Worm (Caenorhabditis elegans) whole organism, L1 larva: ENCODE results near the gene del-7.

Experiments used
- C04F5.9 ChIP-seq: sonication (generic microtip); optimal IDR thresholded peaks from 2 replicates; lab custom pipeline; 2016; ENCODE audit warnings: missing genetic modification characterization, missing compliant biosample characterization
- C34B4.2 ChIP-seq: sonication (generic microtip); optimal IDR thresholded peaks from 2 replicates; lab custom pipeline; 2017; ENCODE audit warnings: mild to moderate bottlenecking, missing genetic modification characterization, missing compliant biosample characterization
- F16B12.6 ChIP-seq: fragments of 150-350 bp; optimal IDR thresholded peaks from 2 replicates; lab custom pipeline; 2014; ENCODE audit warnings: missing biosample characterization, missing genetic modification characterization
- Y116A8C.19 ChIP-seq: sonication (generic microtip); optimal IDR thresholded peaks from 2 replicates; lab custom pipeline; 2016; ENCODE audit warnings: missing compliant biosample characterization, missing genetic modification characterization, borderline replicate concordance
- aha-1 ChIP-seq: fragments of 150-350 bp; optimal IDR thresholded peaks from 2 replicates; lab custom pipeline; 2014; ENCODE audit warnings: missing biosample characterization, missing genetic modification characterization
- ceh-63 ChIP-seq: fragments of 200-800 bp; sonication (Bioruptor generic); optimal IDR thresholded peaks from 2 replicates; lab custom pipeline; 2018; ENCODE audit warnings: mild to moderate bottlenecking, missing genetic modification characterization, missing compliant biosample characterization
- ceh-8 ChIP-seq: fragments of 200-800 bp; sonication (Bioruptor generic); optimal IDR thresholded peaks from 2 replicates; lab custom pipeline; 2018; ENCODE audit warnings: mild to moderate bottlenecking, missing genetic modification characterization, moderate library complexity, missing compliant biosample characterization
- ceh-82 ChIP-seq, 3 experiments: fragments of 150-350 bp in 1 of 3; sonication (generic microtip) in 2 of 3; optimal IDR thresholded peaks; 2 replicates each; lab custom pipeline; 2014 to 2017; ENCODE audit warnings: missing biosample characterization in 3 of 3, missing genetic modification characterization in 3 of 3
- ces-1 ChIP-seq: fragments of 150-350 bp; optimal IDR thresholded peaks from 2 replicates; lab custom pipeline; 2014; ENCODE audit warnings: missing biosample characterization, missing genetic modification reagents, missing genetic modification characterization
- dpl-1 ChIP-seq, 3 experiments: fragments of 150-350 bp in 2 of 3; sonication (generic microtip) in 1 of 3; optimal IDR thresholded peaks; 2 replicates each; lab custom pipeline; 2014 to 2017; ENCODE audit warnings: missing biosample characterization in 3 of 3, missing genetic modification characterization in 3 of 3, missing genetic modification reagents in 3 of 3
- efl-1 ChIP-seq, 4 experiments: fragments of 150-350 bp; optimal IDR thresholded peaks in 3 of 4; peaks in 1 of 4; 1 replicate in 1 of 4; 2 replicates in 3 of 4; lab custom pipeline; 2014; ENCODE audit warnings: missing biosample characterization in 2 of 4, missing genetic modification characterization in 2 of 4, missing genetic modification reagents in 2 of 4
- egl-13 ChIP-seq: sonication (generic microtip); optimal IDR thresholded peaks from 2 replicates; lab custom pipeline; 2016; ENCODE audit warnings: missing genotype, missing genetic modification reagents, missing genetic modification characterization, missing compliant biosample characterization
- egl-27 ChIP-seq, 2 experiments: fragments of 150-350 bp in 1 of 2; sonication (generic microtip); optimal IDR thresholded peaks; 3 replicates each; lab custom pipeline; 2017 to 2018; ENCODE audit warnings: missing biosample characterization in 2 of 2, missing genetic modification characterization in 2 of 2, missing genetic modification reagents in 2 of 2
- elt-2 ChIP-seq: sonication (generic microtip); optimal IDR thresholded peaks from 2 replicates; lab custom pipeline; 2016; ENCODE audit warnings: missing genetic modification characterization, mild to moderate bottlenecking, inconsistent platforms, missing compliant biosample characterization, missing genetic modification reagents
- elt-3 ChIP-seq, 6 experiments: fragments of 150-350 bp in 1 of 6; sonication (generic microtip); optimal IDR thresholded peaks; 2 replicates each; lab custom pipeline; 2017 to 2018; ENCODE audit warnings: missing biosample characterization in 6 of 6, missing genetic modification characterization in 6 of 6, inconsistent platforms in 1 of 6
- ets-5 ChIP-seq: fragments of 200-800 bp; sonication (Bioruptor generic); IDR thresholded peaks from 2 replicates; pipeline ENCODE4 v1.3.6; 2022; ENCODE audit warnings: missing genetic modification characterization, missing compliant biosample characterization
- grh-1 ChIP-seq: fragments of 200-800 bp; sonication (Bioruptor generic); IDR thresholded peaks from 2 replicates; pipeline ENCODE4 v1.3.6; 2022; ENCODE audit warnings: missing genetic modification reagents, missing genetic modification characterization, missing compliant biosample characterization
- hpl-2 ChIP-seq: fragments of 150-350 bp; optimal IDR thresholded peaks from 2 replicates; lab custom pipeline; 2014; ENCODE audit warnings: missing biosample characterization, missing genetic modification reagents, missing genetic modification characterization
- jun-1 ChIP-seq: fragments of 150-350 bp; optimal IDR thresholded peaks from 2 replicates; lab custom pipeline; 2014; ENCODE audit warnings: missing biosample characterization, missing genetic modification reagents, missing genetic modification characterization
- lin-14 ChIP-seq: fragments of 200-800 bp; sonication (Bioruptor generic); optimal IDR thresholded peaks from 2 replicates; lab custom pipeline; 2018; ENCODE audit warnings: mild to moderate bottlenecking, missing genetic modification characterization, moderate library complexity, missing compliant biosample characterization
- lin-35 ChIP-seq, 2 experiments: fragments of 150-350 bp; optimal IDR thresholded peaks; 2 replicates each; lab custom pipeline; 2014; ENCODE audit warnings: missing biosample characterization in 2 of 2, missing genetic modification characterization in 2 of 2, missing genetic modification reagents in 2 of 2
- lin-39 ChIP-seq: fragments of 150-350 bp; optimal IDR thresholded peaks from 2 replicates; lab custom pipeline; 2014; ENCODE audit warnings: missing biosample characterization, missing genetic modification reagents, missing genetic modification characterization
- lir-3 ChIP-seq: sonication (generic microtip); optimal IDR thresholded peaks from 2 replicates; lab custom pipeline; 2016; ENCODE audit warnings: mild to moderate bottlenecking, missing genetic modification characterization, moderate library complexity, missing compliant biosample characterization; ENCODE audit not compliant: poor library complexity
- lsy-2 ChIP-seq, 2 experiments: fragments of 150-350 bp; optimal IDR thresholded peaks; 2 replicates each; lab custom pipeline; 2014; ENCODE audit warnings: missing biosample characterization in 2 of 2, missing genetic modification characterization in 2 of 2
- mef-2 ChIP-seq: fragments of 150-350 bp; optimal IDR thresholded peaks from 2 replicates; lab custom pipeline; 2014; ENCODE audit warnings: missing biosample characterization, missing genetic modification characterization
- mep-1 ChIP-seq: fragments of 150-350 bp; optimal IDR thresholded peaks from 2 replicates; lab custom pipeline; 2014; ENCODE audit warnings: missing biosample characterization, missing genetic modification characterization
- nhr-11 ChIP-seq: fragments of 150-350 bp; optimal IDR thresholded peaks from 2 replicates; lab custom pipeline; 2014; ENCODE audit warnings: missing biosample characterization, missing genetic modification characterization
- nhr-12 ChIP-seq: sonication (generic microtip); optimal IDR thresholded peaks from 2 replicates; lab custom pipeline; 2017; ENCODE audit warnings: missing biosample characterization, missing genetic modification characterization
- nhr-19 ChIP-seq: fragments of 200-800 bp; sonication (Bioruptor generic); conservative IDR thresholded peaks from 2 replicates; pipeline ENCODE4 v1.3.6; 2022; ENCODE audit warnings: missing genetic modification characterization, missing compliant biosample characterization
- nhr-20 ChIP-seq: sonication (generic microtip); optimal IDR thresholded peaks from 2 replicates; lab custom pipeline; 2016; ENCODE audit warnings: mild to moderate bottlenecking, missing genetic modification characterization, missing compliant biosample characterization
- nhr-28 ChIP-seq: fragments of 150-350 bp; optimal IDR thresholded peaks from 2 replicates; lab custom pipeline; 2014; ENCODE audit warnings: missing biosample characterization, missing genetic modification characterization
- nhr-71 ChIP-seq: sonication (generic microtip); optimal IDR thresholded peaks from 2 replicates; lab custom pipeline; 2016; ENCODE audit warnings: mild to moderate bottlenecking, missing genetic modification characterization, moderate library complexity, missing compliant biosample characterization
- nhr-76 ChIP-seq: sonication (generic microtip); optimal IDR thresholded peaks from 2 replicates; lab custom pipeline; 2017; ENCODE audit warnings: missing biosample characterization, missing genetic modification characterization
- nhr-77 ChIP-seq: fragments of 150-350 bp; optimal IDR thresholded peaks from 2 replicates; lab custom pipeline; 2014; ENCODE audit warnings: missing biosample characterization, missing genetic modification characterization
- nhr-85 ChIP-seq: sonication (generic microtip); peaks from one replicate; lab custom pipeline; 2016; ENCODE audit warnings: missing genetic modification characterization, inconsistent platforms, missing compliant biosample characterization
- nhr-90 ChIP-seq: sonication (generic microtip); optimal IDR thresholded peaks from 2 replicates; lab custom pipeline; 2016; ENCODE audit warnings: mild to moderate bottlenecking, missing genetic modification characterization, missing compliant biosample characterization; ENCODE audit not compliant: poor library complexity
- pax-3 ChIP-seq: fragments of 200-800 bp; sonication (Bioruptor generic); optimal IDR thresholded peaks from 2 replicates; lab custom pipeline; 2018; ENCODE audit warnings: mild to moderate bottlenecking, missing genetic modification characterization, moderate library complexity, missing compliant biosample characterization
- pqm-1 ChIP-seq: sonication (generic microtip); optimal IDR thresholded peaks from 3 replicates; lab custom pipeline; 2017; ENCODE audit warnings: missing biosample characterization, missing genetic modification characterization
- rnt-1 ChIP-seq: sonication (generic microtip); optimal IDR thresholded peaks from 2 replicates; lab custom pipeline; 2016; ENCODE audit warnings: mild to moderate bottlenecking, missing genetic modification characterization, moderate library complexity, missing compliant biosample characterization
- snpc-4 ChIP-seq: fragments of 150-350 bp; optimal IDR thresholded peaks from 2 replicates; lab custom pipeline; 2014; ENCODE audit warnings: missing biosample characterization, missing genetic modification characterization
- snu-23 ChIP-seq: sonication (generic microtip); optimal IDR thresholded peaks from 2 replicates; lab custom pipeline; 2016; ENCODE audit warnings: missing genetic modification characterization, missing compliant biosample characterization
- tlp-1 ChIP-seq: fragments of 150-350 bp; optimal IDR thresholded peaks from 2 replicates; lab custom pipeline; 2014; ENCODE audit warnings: missing biosample characterization, missing genetic modification characterization
- unc-30 ChIP-seq: sonication (generic microtip); optimal IDR thresholded peaks from 2 replicates; lab custom pipeline; 2017; ENCODE audit warnings: missing biosample characterization, missing genetic modification characterization
- unc-62 ChIP-seq: fragments of 150-350 bp; optimal IDR thresholded peaks from 2 replicates; lab custom pipeline; 2014; ENCODE audit warnings: missing biosample characterization, missing genetic modification reagents, missing genetic modification characterization
- unc-86 ChIP-seq: sonication (generic microtip); optimal IDR thresholded peaks from 2 replicates; lab custom pipeline; 2016; ENCODE audit warnings: missing genetic modification characterization, missing compliant biosample characterization
- unc-98 ChIP-seq: fragments of 200-800 bp; sonication (Bioruptor generic); IDR thresholded peaks from 2 replicates; pipeline ENCODE4 v1.3.6; 2022; ENCODE audit warnings: missing genetic modification characterization, missing compliant biosample characterization
- vab-15 ChIP-seq: sonication (generic microtip); optimal IDR thresholded peaks from 2 replicates; lab custom pipeline; 2017; ENCODE audit warnings: missing genotype, mild to moderate bottlenecking, missing genetic modification characterization, missing compliant biosample characterization
- xbp-1 ChIP-seq: sonication (generic microtip); optimal IDR thresholded peaks from 2 replicates; lab custom pipeline; 2016; ENCODE audit warnings: missing genetic modification characterization, missing compliant biosample characterization
- ztf-11 ChIP-seq, 2 experiments: sonication (generic microtip); optimal IDR thresholded peaks; 2 replicates each; lab custom pipeline; 2016 to 2017; ENCODE audit warnings: missing genetic modification characterization in 2 of 2, missing biosample characterization in 1 of 2, missing compliant biosample characterization in 1 of 2
- ztf-4 ChIP-seq: fragments of 150-350 bp; optimal IDR thresholded peaks from 2 replicates; lab custom pipeline; 2014; ENCODE audit warnings: missing biosample characterization, missing genetic modification characterization

del-7 gene

ce11 chrIV:7760117-7760516 is at the start of gene del-7:
Gene del-7 (plus strand): TSS chrIV:7760417.
- TF ChIP-seq unc-30 (no peak), nhr-76 (no peak), Y116A8C.19 (tag; lab: Kevin White, UChicago) (no peak), unc-62 (GFP tag; lab: Kevin White, UChicago) (no peak), elt-3 (tag; optimal IDR thresholded peaks at IDR 0.05; lab: Kevin White, UChicago) (no peak), unc-86 (tag; lab: Kevin White, UChicago) (no peak), nhr-12 (no peak), snpc-4 (tag; lab: Kevin White, UChicago) (no peak), lsy-2 (tag; optimal IDR thresholded peaks at IDR 0.05; lab: Kevin White, UChicago) (no peak), nhr-90 (tag; lab: Kevin White, UChicago) (no peak), elt-2 (tag; lab: Kevin White, UChicago) (no peak), nhr-28 (tag; lab: Kevin White, UChicago) (no peak), grh-1 (GFP tag; lab: Robert Waterston, UW) (no peak), dpl-1 (GFP tag; optimal IDR thresholded peaks at IDR 0.05; lab: Kevin White, UChicago) (no peak), ztf-4 (no peak)

- no peak for TF ChIP-seq egl-13 (tag; lab: Kevin White, UChicago)
- TF ChIP-seq nhr-77: no peak
- TF ChIP-seq lin-39: no peak
- TF ChIP-seq egl-27 (tag; optimal IDR thresholded peaks at IDR 0.05; lab: Kevin White, UChicago): no peak
- TF ChIP-seq vab-15 (tag; lab: Kevin White, UChicago): no peak
- TF ChIP-seq tlp-1 (tag; lab: Kevin White, UChicago): peak; percentile 21
- TF ChIP-seq jun-1 (tag; lab: Kevin White, UChicago): peak; percentile 43
- TF ChIP-seq nhr-19: no peak
- TF ChIP-seq F16B12.6 (tag; lab: Kevin White, UChicago): no peak
- TF ChIP-seq aha-1 (tag; lab: Kevin White, UChicago): no peak
- peak; percentile 33 for TF ChIP-seq pqm-1
- no peak for TF ChIP-seq mef-2 (tag; lab: Kevin White, UChicago)
- TF ChIP-seq lsy-2 (tag; optimal IDR thresholded peaks at IDR 0.05; lab: Kevin White, UChicago): no peak
- no peak for TF ChIP-seq grh-1 (GFP tag; lab: Robert Waterston, UW)
- no peak for TF ChIP-seq unc-98 (GFP tag; lab: Robert Waterston, UW)
- TF ChIP-seq ceh-8: no peak
- TF ChIP-seq lir-3: no peak
- no peak for TF ChIP-seq ceh-82 (tag; optimal IDR thresholded peaks at IDR 0.05; lab: Kevin White, UChicago)
- TF ChIP-seq nhr-28 (tag; lab: Kevin White, UChicago): no peak
- peak; percentile 14 for TF ChIP-seq nhr-85 (tag; lab: Kevin White, UChicago)
- TF ChIP-seq elt-2 (tag; lab: Kevin White, UChicago): peak; percentile 95
- no peak for TF ChIP-seq ztf-11 (tag; optimal IDR thresholded peaks at IDR 0.05; lab: Kevin White, UChicago)
- peak in 1 of 2 experiments; percentile 47 for TF ChIP-seq lin-35 (GFP tag; optimal IDR thresholded peaks at IDR 0.05; lab: Kevin White, UChicago)
- no peak for TF ChIP-seq hpl-2 (GFP tag; lab: Kevin White, UChicago)
- TF ChIP-seq nhr-12: no peak
- TF ChIP-seq rnt-1 (tag; lab: Kevin White, UChicago): no peak
- peak; percentile 4 for TF ChIP-seq pax-3 (tag; lab: Kevin White, UChicago)
- no peak for TF ChIP-seq xbp-1 (tag; lab: Kevin White, UChicago)
- no peak for TF ChIP-seq C04F5.9 (tag; lab: Kevin White, UChicago)
- peak; percentile 5 for TF ChIP-seq nhr-20 (tag; lab: Kevin White, UChicago)
- TF ChIP-seq ztf-4: no peak
- no peak for TF ChIP-seq ces-1
- no peak for TF ChIP-seq dpl-1 (GFP tag; optimal IDR thresholded peaks at IDR 0.05; lab: Kevin White, UChicago)
- TF ChIP-seq Y116A8C.19 (tag; lab: Kevin White, UChicago): no peak
- TF ChIP-seq nhr-71: peak; percentile 23
- TF ChIP-seq C34B4.2: no peak
- TF ChIP-seq nhr-11: no peak
- no peak for TF ChIP-seq ets-5 (GFP tag; lab: Robert Waterston, UW)
- no peak for TF ChIP-seq mep-1 (tag; lab: Kevin White, UChicago)
- no peak for TF ChIP-seq ceh-63
- no peak for TF ChIP-seq lin-14 (GFP tag; lab: Kevin White, UChicago)
- TF ChIP-seq unc-30: no peak
- no peak for TF ChIP-seq snu-23 (GFP tag; lab: Kevin White, UChicago)
- no peak for TF ChIP-seq efl-1 (optimal IDR thresholded peaks at IDR 0.05; lab: Kevin White, UChicago)
- TF ChIP-seq efl-1 (GFP tag; optimal IDR thresholded peaks at IDR 0.05 in 1 of 2; lab: Kevin White, UChicago): peak in 1 of 2 experiments; percentile 36
Measured at ce11 chrIV:7710824-7711223, 49.4 kb upstream of the del-7 start, which contains the start of gene nhr-8. Gene nhr-8 (plus strand): TSS chrIV:7710983.
